Worm (Caenorhabditis elegans): Measurements from ENCODE around the gene K12B6.11.

ce11 chrV:6270097-6270496 lies 18.6 kb upstream of the K12B6.11 start:
- no peak for TF ChIP-seq him-1 (tag; optimal IDR thresholded peaks at IDR 0.05)
- TF ChIP-seq W03F9.2 (tag; optimal IDR thresholded peaks at IDR 0.05): no peak
- no peak for TF ChIP-seq dao-5 (tag; optimal IDR thresholded peaks at IDR 0.05)

Data from whole organism, L4/young adult.